Fruit fly (Drosophila melanogaster) whole organism, larva: ENCODE measurements around the gene Acp24A4.

Experiments
- noc ChIP-seq: fragments of 200-800 bp; sonication (Bioruptor generic); optimal IDR thresholded peaks from 3 replicates; lab custom pipeline; 2019; ENCODE audit warnings: missing biosample characterization, mild to moderate bottlenecking, missing genetic modification characterization, moderate library complexity

Acp24A4 gene

dm6 chr2L:3693805-3694204 lies at the start of gene Acp24A4:
Acp24A4 (minus strand) TSS chr2L:3693905.
- no peak for TF ChIP-seq noc (tag; lab: Kevin White, UChicago)

dm6 chr2L:3740443-3740842 lies 46.7 kb upstream of the Acp24A4 start:
- no peak for TF ChIP-seq noc (tag; lab: Kevin White, UChicago)

DNA sequence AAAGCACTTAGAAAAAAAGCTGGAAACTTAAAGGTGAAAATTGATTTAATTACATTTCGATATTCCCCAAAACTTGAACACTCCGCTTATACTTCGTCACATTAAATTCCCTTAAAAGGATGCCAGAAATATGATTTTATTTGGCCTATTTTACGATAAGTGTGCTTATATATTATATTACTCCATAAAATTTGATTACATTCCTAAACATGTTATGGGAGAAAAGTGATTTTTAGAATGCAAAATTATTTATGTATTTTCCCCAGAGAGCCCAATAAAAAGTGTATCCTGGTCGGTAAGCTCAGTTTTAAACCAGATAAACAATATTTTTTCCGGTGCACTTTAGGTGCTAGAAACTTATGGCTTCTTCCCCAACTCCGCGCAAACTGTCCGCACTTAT lies 44.0 kb upstream of the Acp24A4 start:
- TF ChIP-seq noc (tag; lab: Kevin White, UChicago): no peak

- no peak for TF ChIP-seq noc (tag; lab: Kevin White, UChicago)
These were observed 43.4 kb upstream of the Acp24A4 start for dm6 chr2L:3737003-3737662.

DNA sequence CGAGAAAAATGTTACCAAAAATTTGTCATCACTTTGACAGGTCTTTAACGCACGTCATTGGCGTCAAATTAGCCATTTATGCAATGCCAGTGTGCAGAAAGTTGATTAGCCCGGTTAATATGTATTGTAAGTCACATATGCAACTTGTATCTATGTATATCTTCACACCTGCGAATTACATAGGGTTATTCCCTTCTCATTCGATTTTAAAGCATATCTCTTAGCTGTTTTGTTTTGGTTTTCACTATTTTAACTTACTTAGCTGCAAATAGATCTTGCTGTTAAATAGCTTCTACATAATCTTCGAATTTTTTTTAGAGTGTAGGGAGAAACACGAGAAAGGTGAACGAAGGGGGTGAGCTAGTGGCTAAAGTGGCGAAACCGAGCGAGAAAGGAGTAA lies 37.4 kb upstream of the Acp24A4 start:
- no peak for TF ChIP-seq noc (tag; lab: Kevin White, UChicago)

DNA sequence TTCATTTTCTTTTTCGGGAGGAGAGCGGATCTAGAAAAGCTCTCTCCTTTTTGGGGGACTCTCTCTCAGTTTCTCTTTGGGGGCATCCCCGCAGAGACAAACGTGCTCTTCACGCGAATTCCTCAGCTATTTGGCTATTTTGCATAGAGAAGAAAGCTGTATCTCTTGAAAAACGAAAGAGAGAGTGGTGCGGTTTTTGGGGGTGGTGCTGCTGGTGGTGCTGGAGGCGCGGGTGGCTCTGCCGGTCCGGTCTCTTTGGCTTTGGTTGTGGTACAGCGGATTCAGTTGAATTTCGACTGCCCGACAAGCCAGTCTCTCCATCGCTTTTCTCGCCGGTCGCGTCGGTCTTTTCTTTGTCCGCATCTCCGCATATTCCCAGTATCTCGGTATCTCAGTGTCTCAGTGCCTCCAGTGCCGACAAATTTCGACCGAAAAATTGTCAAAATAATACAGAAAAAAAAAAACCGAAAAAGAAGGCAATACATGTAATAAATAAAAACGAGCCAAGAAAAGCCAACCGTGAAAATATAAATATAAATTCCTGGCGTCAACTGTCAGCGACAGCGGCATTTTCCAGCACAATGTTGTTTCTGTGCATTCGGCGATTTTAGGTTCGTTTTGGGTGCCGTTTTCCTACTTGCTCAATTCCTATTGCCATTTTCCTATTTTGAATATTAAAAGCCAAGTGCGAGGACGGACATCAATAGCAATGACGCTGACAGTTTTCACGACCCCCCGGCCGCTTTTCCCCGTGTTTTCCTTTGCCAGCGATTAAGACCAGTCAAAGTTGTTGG lies 36.7 kb upstream of the Acp24A4 start, which contains the start of gene CG10019:
CG10019 (plus strand) TSS at position 285 of the 794 bp plus-strand sequence.
- no peak for TF ChIP-seq noc (tag; lab: Kevin White, UChicago)

- no peak for TF ChIP-seq noc (tag; lab: Kevin White, UChicago)
These were observed 35.9 kb upstream of the Acp24A4 start for dm6 chr2L:3729635-3730034.

dm6 chr2L:3719414-3719959 lies 25.8 kb upstream of the Acp24A4 start:
- TF ChIP-seq noc (tag; lab: Kevin White, UChicago): no peak

- TF ChIP-seq noc (tag; lab: Kevin White, UChicago): no peak
These were observed 24.0 kb upstream of the Acp24A4 start, which contains the start of the genes lectin-24A and Shaw for dm6 chr2L:3717673-3718235. lectin-24A (minus strand) TSS chr2L:3717773. Shaw (plus strand) TSS chr2L:3718185.

dm6 chr2L:3713545-3714156 lies 19.9 kb upstream of the Acp24A4 start:
- TF ChIP-seq noc (tag; lab: Kevin White, UChicago): no peak

- no peak for TF ChIP-seq noc (tag; lab: Kevin White, UChicago)
These were observed 19.3 kb upstream of the Acp24A4 start, which contains the start of the genes CG31955 and CG2818 for dm6 chr2L:3712949-3713416. CG31955 (minus strand) TSS chr2L:3713105. CG2818 (plus strand) TSS chr2L:3713360.

dm6 chr2L:3711665-3712064 lies 18.0 kb upstream of the Acp24A4 start, which contains the start of gene cutlet:
cutlet (minus strand) TSS chr2L:3711748.
- TF ChIP-seq noc (tag; lab: Kevin White, UChicago): no peak

dm6 chr2L:3706963-3707362 lies 13.3 kb upstream of the Acp24A4 start, which contains the start of gene CG31777:
CG31777 (minus strand) TSS chr2L:3707063.
- TF ChIP-seq noc (tag; lab: Kevin White, UChicago): no peak

DNA sequence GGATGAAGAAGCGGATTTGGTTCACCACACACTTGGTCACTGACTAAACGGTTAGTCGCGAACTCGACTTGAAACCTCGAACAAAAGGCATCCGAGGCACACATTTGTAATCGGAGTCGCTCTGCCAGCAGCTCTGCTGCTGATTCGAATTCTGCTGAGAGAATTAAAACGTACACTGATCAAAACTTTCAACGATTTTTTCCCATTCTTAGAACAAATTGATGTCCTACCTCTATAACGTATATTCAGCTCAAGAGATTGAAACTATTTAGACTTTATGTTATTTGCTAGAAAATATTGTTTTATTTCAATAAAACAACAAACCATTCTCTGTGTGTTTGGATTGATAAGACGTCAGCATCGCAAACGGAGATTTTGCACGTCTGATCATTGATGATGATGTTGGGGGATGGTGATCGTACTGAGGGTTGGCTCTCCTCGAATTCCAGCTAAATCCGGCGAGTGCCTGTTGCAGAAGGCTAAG lies 11.8 kb upstream of the Acp24A4 start, which contains the start of gene CG31778:
CG31778 (minus strand) TSS at position 51 of the 484 bp plus-strand sequence.
- peak; percentile 77 for TF ChIP-seq noc (tag; lab: Kevin White, UChicago)

- TF ChIP-seq noc (tag; lab: Kevin White, UChicago): peak; percentile 94
These were observed 9.6 kb upstream of the Acp24A4 start, which contains the start of gene CG2816 for dm6 chr2L:3703260-3703659. CG2816 (plus strand) TSS chr2L:3703659.
